Fruit fly (Drosophila melanogaster): ENCODE results near the gene aop.
A peak's percentile ranks its signal among the peaks of the same experiment; 100 is the strongest.

dm6 chr2L:2131449-2132109, 47.0 kb downstream of the aop start:
- TF ChIP-seq ss (GFP tag; optimal IDR thresholded peaks at IDR 0.05) (no peak), Met (GFP tag; optimal IDR thresholded peaks at IDR 0.05) (no peak), CG6792 (GFP tag; optimal IDR thresholded peaks at IDR 0.05) (no peak), CG4318 (GFP tag; optimal IDR thresholded peaks at IDR 0.05) (no peak), CG8632 (GFP tag; optimal IDR thresholded peaks at IDR 0.05) (no peak), svp (GFP tag) (peak; percentile 40), fd85E (GFP tag; optimal IDR thresholded peaks at IDR 0.05) (no peak), net (GFP tag; optimal IDR thresholded peaks at IDR 0.05) (no peak), Sox14 (GFP tag; optimal IDR thresholded peaks at IDR 0.05) (no peak), CG16779 (tag; optimal IDR thresholded peaks at IDR 0.05) (no peak), Eip75B (GFP tag; optimal IDR thresholded peaks at IDR 0.05) (no peak), Lpt (GFP tag; optimal IDR thresholded peaks at IDR 0.05) (no peak), Hr38 (GFP tag; optimal IDR thresholded peaks at IDR 0.05) (no peak)
